Worm (Caenorhabditis elegans) whole organism, mixed stage, embryonic: Measurements from ENCODE around the gene R03D7.15.

Experiments
- ces-1 ChIP-seq: fragments of 150-350 bp; optimal IDR thresholded peaks from 2 replicates; lab custom pipeline; 2014; ENCODE audit warnings: missing biosample characterization, missing genetic modification reagents, missing genetic modification characterization
- cnd-1 ChIP-seq: fragments of 200-800 bp; sonication (Bioruptor generic); optimal IDR thresholded peaks from 2 replicates; lab custom pipeline; 2018; ENCODE audit warnings: mild to moderate bottlenecking, missing genetic modification characterization, missing compliant biosample characterization
- lin-13 ChIP-seq: fragments of 150-350 bp; optimal IDR thresholded peaks from 2 replicates; lab custom pipeline; 2014; ENCODE audit warnings: missing biosample characterization, missing genetic modification characterization
- mab-5 ChIP-seq: fragments of 150-350 bp; optimal IDR thresholded peaks from 2 replicates; lab custom pipeline; 2014; ENCODE audit warnings: missing biosample characterization, missing genetic modification characterization
- mls-2 ChIP-seq: sonication (generic microtip); optimal IDR thresholded peaks from 2 replicates; lab custom pipeline; 2016; ENCODE audit warnings: mild to moderate bottlenecking, missing genetic modification characterization, moderate library complexity, missing compliant biosample characterization
- nhr-237 ChIP-seq: fragments of 150-350 bp; optimal IDR thresholded peaks from 2 replicates; lab custom pipeline; 2014; ENCODE audit warnings: missing biosample characterization, missing genetic modification characterization
- nhr-76 ChIP-seq: sonication (generic microtip); optimal IDR thresholded peaks from 2 replicates; lab custom pipeline; 2017; ENCODE audit warnings: missing biosample characterization, missing genetic modification characterization
- snpc-4 ChIP-seq: fragments of 150-350 bp; optimal IDR thresholded peaks from 2 replicates; lab custom pipeline; 2014; ENCODE audit warnings: missing biosample characterization, missing genetic modification characterization
- unc-62 ChIP-seq: fragments of 150-350 bp; optimal IDR thresholded peaks from 2 replicates; lab custom pipeline; 2014; ENCODE audit warnings: missing biosample characterization, missing genetic modification reagents, missing genetic modification characterization

DNA sequence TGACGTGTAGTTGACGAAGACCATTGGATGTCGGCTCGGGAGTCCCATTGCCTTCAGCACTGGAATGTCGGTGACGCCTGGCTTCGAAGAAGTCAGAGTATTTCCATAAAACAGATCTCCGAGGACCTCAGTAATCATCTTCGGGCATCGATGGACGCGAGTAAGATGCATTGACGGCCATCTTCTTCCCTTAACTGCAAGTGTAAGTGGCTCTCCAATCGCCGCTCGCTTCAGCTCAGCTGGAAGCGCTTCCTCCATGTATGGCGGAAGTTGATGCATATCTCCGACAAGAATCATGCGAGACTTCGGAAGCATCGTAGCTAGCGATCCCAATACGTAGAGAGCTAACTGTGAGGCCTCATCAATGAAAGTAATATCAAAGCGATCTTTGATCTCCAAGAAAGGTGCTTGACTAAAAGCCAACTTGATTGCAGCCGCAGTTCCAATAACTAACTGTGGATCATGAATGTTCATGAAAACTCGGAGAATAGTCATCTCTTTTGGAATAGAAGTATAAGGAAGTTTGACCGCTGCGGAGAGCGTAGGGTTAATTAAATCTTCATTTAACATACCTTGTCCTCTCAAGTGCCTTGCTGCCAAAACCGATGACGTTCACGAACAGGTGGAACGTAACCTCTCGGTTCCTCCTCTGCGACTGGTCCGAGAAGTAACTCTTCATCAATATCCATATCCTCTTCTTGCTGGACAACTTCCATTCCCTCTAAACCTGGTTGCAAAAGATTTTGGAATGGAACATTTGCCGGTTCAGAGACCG is 7.9 kb upstream of the R03D7.15 start:
- TF ChIP-seq cnd-1 (tag; lab: Kevin White, UChicago): no peak
- TF ChIP-seq snpc-4: no peak
- TF ChIP-seq ces-1: no peak
- no peak for TF ChIP-seq unc-62
- no peak for TF ChIP-seq mab-5 (tag; lab: Kevin White, UChicago)
- TF ChIP-seq nhr-76: no peak
- TF ChIP-seq nhr-237 (tag; lab: Kevin White, UChicago): no peak
- TF ChIP-seq mls-2: no peak
- no peak for TF ChIP-seq lin-13 (tag; lab: Kevin White, UChicago)
